Fruit fly (Drosophila melanogaster) whole organism, pupa: ENCODE results near the gene CG11089.

Experiments used
- CG10348 ChIP-seq: fragments of 200-800 bp; sonication (Bioruptor generic); IDR thresholded peaks from 2 replicates; pipeline ENCODE4 v1.3.6; 2022; ENCODE audit warnings: missing biosample characterization, missing genetic modification characterization
- CG12605 ChIP-seq: fragments of 200-800 bp; sonication (Bioruptor generic); IDR thresholded peaks from 2 replicates; pipeline ENCODE4 v1.3.6; 2022; ENCODE audit warnings: missing biosample characterization, missing genetic modification characterization
- CG13204 ChIP-seq: fragments of 200-800 bp; sonication (Bioruptor generic); optimal IDR thresholded peaks from 2 replicates; lab custom pipeline; 2018; ENCODE audit warnings: missing biosample characterization, mild to moderate bottlenecking, missing genetic modification characterization, moderate library complexity
- CG14655 ChIP-seq: fragments of 200-800 bp; sonication (Bioruptor generic); optimal IDR thresholded peaks from 3 replicates; lab custom pipeline; 2017; ENCODE audit warnings: mild to moderate bottlenecking, missing biosample characterization, missing genetic modification reagents, missing genetic modification characterization
- CG15710 ChIP-seq: fragments of 200-800 bp; sonication (Bioruptor generic); optimal IDR thresholded peaks from 2 replicates; lab custom pipeline; 2018; ENCODE audit warnings: missing biosample characterization, mild to moderate bottlenecking, missing genetic modification characterization, moderate library complexity
- CG17806 ChIP-seq: fragments of 200-800 bp; sonication (Bioruptor generic); optimal IDR thresholded peaks from 2 replicates; lab custom pipeline; 2018; ENCODE audit warnings: missing biosample characterization, mild to moderate bottlenecking, missing genetic modification characterization, moderate library complexity
- CG32121 ChIP-seq: fragments of 200-800 bp; sonication (Bioruptor generic); IDR thresholded peaks from 2 replicates; pipeline ENCODE4 v1.3.6; 2022; ENCODE audit warnings: missing biosample characterization, missing genetic modification characterization
- CG34367 ChIP-seq: fragments of 200-800 bp; sonication (Bioruptor generic); optimal IDR thresholded peaks from 2 replicates; lab custom pipeline; 2018; ENCODE audit warnings: missing biosample characterization, mild to moderate bottlenecking, missing genetic modification characterization
- CG4496 ChIP-seq: fragments of 200-800 bp; sonication (Bioruptor generic); IDR thresholded peaks from 3 replicates; pipeline ENCODE4 v1.3.6; 2022; ENCODE audit warnings: missing biosample characterization, missing genetic modification characterization
- CG8159 ChIP-seq: fragments of 200-800 bp; sonication (Bioruptor generic); optimal IDR thresholded peaks from 3 replicates; lab custom pipeline; 2018; ENCODE audit warnings: missing biosample characterization, mild to moderate bottlenecking, missing genetic modification characterization, moderate library complexity
- CG8301 ChIP-seq: fragments of 200-800 bp; sonication (Bioruptor generic); optimal IDR thresholded peaks from 2 replicates; lab custom pipeline; 2018; ENCODE audit warnings: missing biosample characterization, mild to moderate bottlenecking, missing genetic modification characterization
- CG9948 ChIP-seq: fragments of 200-800 bp; sonication (Bioruptor generic); optimal IDR thresholded peaks from 2 replicates; lab custom pipeline; 2018; ENCODE audit warnings: missing biosample characterization, mild to moderate bottlenecking, missing genetic modification characterization, moderate library complexity
- D1 ChIP-seq: fragments of 200-800 bp; sonication (Bioruptor generic); optimal IDR thresholded peaks from 2 replicates; lab custom pipeline; 2018; ENCODE audit warnings: missing biosample characterization, mild to moderate bottlenecking, missing genetic modification characterization, moderate library complexity
- EcR ChIP-seq: fragments of 200-800 bp; sonication (Bioruptor generic); optimal IDR thresholded peaks from 3 replicates; lab custom pipeline; 2019; ENCODE audit warnings: missing biosample characterization, missing genetic modification characterization, mild to moderate bottlenecking, moderate library complexity, missing genetic modification reagents
- Ets98B ChIP-seq: fragments of 200-800 bp; sonication (Bioruptor generic); IDR thresholded peaks from 2 replicates; pipeline ENCODE4 v1.3.6; 2022; ENCODE audit warnings: missing biosample characterization, missing genetic modification characterization
- Pif1A ChIP-seq: fragments of 200-800 bp; sonication (Bioruptor generic); optimal IDR thresholded peaks from 3 replicates; lab custom pipeline; 2016; ENCODE audit warnings: missing biosample characterization, missing genetic modification characterization
- Pif1B ChIP-seq: fragments of 200-800 bp; sonication (Bioruptor generic); optimal IDR thresholded peaks from 3 replicates; lab custom pipeline; 2016; ENCODE audit warnings: missing biosample characterization, missing genetic modification characterization
- Snoo ChIP-seq: fragments of 200-800 bp; sonication (Bioruptor generic); optimal IDR thresholded peaks from 3 replicates; lab custom pipeline; 2017; ENCODE audit warnings: missing biosample characterization, mild to moderate bottlenecking, missing genetic modification characterization, inconsistent platforms
- fd96Ca ChIP-seq: fragments of 200-800 bp; sonication (Bioruptor generic); IDR thresholded peaks from 3 replicates; pipeline ENCODE4 v1.3.6; 2022; ENCODE audit warnings: missing biosample characterization, missing genetic modification characterization
- gl ChIP-seq: fragments of 200-800 bp; sonication (Bioruptor generic); optimal IDR thresholded peaks from 2 replicates; lab custom pipeline; 2018; ENCODE audit warnings: missing biosample characterization, mild to moderate bottlenecking, missing genetic modification characterization
- rn ChIP-seq: fragments of 200-800 bp; sonication (Bioruptor generic); IDR thresholded peaks from 2 replicates; pipeline ENCODE4 v1.3.6; 2022; ENCODE audit warnings: missing biosample characterization, missing genetic modification characterization

The CG11089 gene

dm6 chr3R:24894419-24895206, 17.8 kb downstream of the CG11089 start, which contains the start of the genes CG31121 and CG11069:
Gene CG31121 (minus strand): TSS chr3R:24894605.
Gene CG11069 (plus strand): TSS chr3R:24894742.
- TF ChIP-seq fd96Ca (GFP tag; lab: Robert Waterston, UW) (0 out of 3 replicates have a peak, but pooled peaks have one; percentile 48), gl (tag; lab: Kevin White, UChicago) (no peak), CG4496 (GFP tag; lab: Robert Waterston, UW) (no peak), EcR (GFP tag; lab: Kevin White, UChicago) (peak; percentile 46), Snoo (no peak), D1 (no peak), CG8159 (tag; lab: Kevin White, UChicago) (no peak), CG13204 (GFP tag; lab: Kevin White, UChicago) (peak; percentile 19), Ets98B (GFP tag; lab: Robert Waterston, UW) (peak; percentile 41; the same call in 1 of the 2 replicates), CG12605 (GFP tag; lab: Robert Waterston, UW) (no peak)

- TF ChIP-seq CG17806 (tag; lab: Kevin White, UChicago) (no peak), Pif1B (GFP tag; lab: Kevin White, UChicago) (no peak)
Observed at dm6 chr3R:24900816-24901215, 24.0 kb downstream of the CG11089 start, which contains the start of gene CG10845. Gene CG10845 (plus strand): TSS chr3R:24901116.

- TF ChIP-seq D1 (no peak), CG10348 (no peak), Ets98B (GFP tag; lab: Robert Waterston, UW) (peak; percentile 23; the same call in 1 of the 2 replicates), EcR (GFP tag; lab: Kevin White, UChicago) (no peak), CG13204 (GFP tag; lab: Kevin White, UChicago) (no peak), CG12605 (GFP tag; lab: Robert Waterston, UW) (no peak), CG8159 (tag; lab: Kevin White, UChicago) (peak; percentile 53), CG14655 (GFP tag; lab: Kevin White, UChicago) (peak; percentile 81), CG4496 (GFP tag; lab: Robert Waterston, UW) (peak; percentile 42; the same call in 1 of the 3 replicates), CG34367 (tag; lab: Kevin White, UChicago) (no peak), CG9948 (tag; lab: Kevin White, UChicago) (no peak), CG8301 (peak; percentile 79), CG15710 (tag; lab: Kevin White, UChicago) (no peak), fd96Ca (GFP tag; lab: Robert Waterston, UW) (no peak), Pif1B (GFP tag; lab: Kevin White, UChicago) (peak; percentile 51), CG17806 (tag; lab: Kevin White, UChicago) (no peak), Snoo (no peak), gl (tag; lab: Kevin White, UChicago) (no peak), rn (GFP tag; lab: Robert Waterston, UW) (no peak), Pif1A (peak; percentile 54), CG32121 (GFP tag; lab: Robert Waterston, UW) (peak; percentile 56)
Observed at dm6 chr3R:24905959-24906634, 29.3 kb downstream of the CG11089 start, which contains the start of gene CG13643. Gene CG13643 (minus strand): TSS chr3R:24906004.

- TF ChIP-seq Pif1B (GFP tag; lab: Kevin White, UChicago) (no peak), fd96Ca (GFP tag; lab: Robert Waterston, UW) (0 out of 3 replicates have a peak, but pooled peaks have one; percentile 30), CG4496 (GFP tag; lab: Robert Waterston, UW) (peak; percentile 55; the same call in 1 of the 3 replicates), CG12605 (GFP tag; lab: Robert Waterston, UW) (peak; percentile 45; the same call in 1 of the 2 replicates), CG8301 (peak; percentile 9), EcR (GFP tag; lab: Kevin White, UChicago) (no peak), CG32121 (GFP tag; lab: Robert Waterston, UW) (peak; percentile 64), Ets98B (GFP tag; lab: Robert Waterston, UW) (peak; percentile 25; the same call in 1 of the 2 replicates)
Observed at dm6 chr3R:24906648-24907047, 29.8 kb downstream of the CG11089 start.

dm6 chr3R:24908034-24908433, 31.2 kb downstream of the CG11089 start:
- TF ChIP-seq Pif1B (GFP tag; lab: Kevin White, UChicago) (no peak), CG32121 (GFP tag; lab: Robert Waterston, UW) (peak; percentile 68), CG14655 (GFP tag; lab: Kevin White, UChicago) (peak; percentile 28), Ets98B (GFP tag; lab: Robert Waterston, UW) (peak; percentile 66), D1 (no peak), CG8301 (peak; percentile 38), fd96Ca (GFP tag; lab: Robert Waterston, UW) (0 out of 3 replicates have a peak, but pooled peaks have one; percentile 34), CG12605 (GFP tag; lab: Robert Waterston, UW) (no peak)
- TF ChIP-seq, all 21 proteins: peak for 5

- peak; percentile 39 for TF ChIP-seq CG8159 (tag; lab: Kevin White, UChicago)
- no peak for TF ChIP-seq CG10348
- TF ChIP-seq CG34367 (tag; lab: Kevin White, UChicago), result peak; percentile 2
- TF ChIP-seq CG12605 (GFP tag; lab: Robert Waterston, UW), result peak; percentile 54; the same call in 1 of the 2 replicates
- peak; percentile 23 for TF ChIP-seq CG15710 (tag; lab: Kevin White, UChicago)
- TF ChIP-seq CG8301, result peak; percentile 66
- TF ChIP-seq CG13204 (GFP tag; lab: Kevin White, UChicago), result no peak
- peak; percentile 86 for TF ChIP-seq Ets98B (GFP tag; lab: Robert Waterston, UW)
- peak; percentile 86 for TF ChIP-seq CG4496 (GFP tag; lab: Robert Waterston, UW)
- TF ChIP-seq rn (GFP tag; lab: Robert Waterston, UW), result peak; percentile 65
- peak; percentile 50 for TF ChIP-seq Pif1B (GFP tag; lab: Kevin White, UChicago)
- TF ChIP-seq CG32121 (GFP tag; lab: Robert Waterston, UW), result peak; percentile 87
- TF ChIP-seq fd96Ca (GFP tag; lab: Robert Waterston, UW), result peak; percentile 77; the same call in 2 of the 3 replicates
- no peak for TF ChIP-seq CG14655 (GFP tag; lab: Kevin White, UChicago)
- peak; percentile 41 for TF ChIP-seq CG17806 (tag; lab: Kevin White, UChicago)
Observed at dm6 chr3R:24910097-24910496, 33.3 kb downstream of the CG11089 start.
